Worm (Caenorhabditis elegans) whole organism, L4 larva: ENCODE results near the gene sdhb-1.

Source experiments
- Y105C5A.15 ChIP-seq: fragments of 200-800 bp; sonication (Bioruptor generic); IDR thresholded peaks from 2 replicates; pipeline ENCODE4 v1.3.6; 2022; ENCODE audit warnings: missing genetic modification characterization, missing compliant biosample characterization
- nhr-11 ChIP-seq: fragments of 150-350 bp; optimal IDR thresholded peaks from 2 replicates; lab custom pipeline; 2014; ENCODE audit warnings: missing biosample characterization, missing genetic modification characterization
- nhr-48 ChIP-seq: sonication (generic microtip); optimal IDR thresholded peaks from 2 replicates; lab custom pipeline; 2016; ENCODE audit warnings: mild to moderate bottlenecking, missing genetic modification characterization, missing compliant biosample characterization
- nhr-76 ChIP-seq: fragments of 150-350 bp; optimal IDR thresholded peaks from 2 replicates; lab custom pipeline; 2014; ENCODE audit warnings: missing biosample characterization, missing genetic modification characterization
- ztf-11 ChIP-seq: fragments of 150-350 bp; optimal IDR thresholded peaks from 2 replicates; lab custom pipeline; 2014; ENCODE audit warnings: missing biosample characterization, missing genetic modification characterization

DNA sequence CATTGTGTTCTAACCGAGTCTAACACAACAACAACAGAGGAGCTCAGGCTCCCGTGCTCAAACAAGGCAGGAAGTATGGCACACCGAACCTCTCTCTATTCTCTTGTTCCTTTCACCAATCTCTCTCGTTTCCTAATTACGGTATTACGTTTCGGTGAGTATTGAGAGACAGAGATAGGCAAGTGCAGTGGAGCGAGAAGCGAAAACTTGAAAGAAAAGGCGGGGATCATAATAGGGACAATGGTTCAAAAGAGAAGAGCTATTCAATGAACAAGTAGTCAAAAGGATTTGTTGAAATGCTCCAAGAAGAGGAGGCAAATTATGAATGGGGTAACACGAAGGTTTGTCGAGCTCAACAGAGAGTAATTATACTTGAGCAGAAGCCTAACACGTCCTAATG is 39.2 kb downstream of the sdhb-1 start:
- no peak for TF ChIP-seq nhr-11 (tag; lab: Kevin White, UChicago)
- TF ChIP-seq nhr-76 (tag; lab: Kevin White, UChicago) = no peak
- no peak for TF ChIP-seq Y105C5A.15 (GFP tag; lab: Robert Waterston, UW)
- TF ChIP-seq ztf-11 (tag; lab: Kevin White, UChicago) = no peak
- TF ChIP-seq nhr-48 (tag; lab: Kevin White, UChicago) = no peak
